Worm (Caenorhabditis elegans) whole organism, L4 larva: ENCODE measurements around the gene fbxa-184.

ENCODE experiments used
- Y48G9A.11 ChIP-seq: fragments of 200-800 bp; sonication (Bioruptor generic); IDR thresholded peaks from 2 replicates; pipeline ENCODE4 v1.3.6; 2022; ENCODE audit warnings: missing genetic modification reagents, missing genetic modification characterization, missing compliant biosample characterization
- Y75B8A.6 ChIP-seq: fragments of 200-800 bp; sonication (Bioruptor generic); IDR thresholded peaks from 2 replicates; pipeline ENCODE4 v1.3.6; 2022; ENCODE audit warnings: missing genetic modification reagents, missing genetic modification characterization, missing compliant biosample characterization
- ZK546.5 ChIP-seq, 2 experiments: sonication (generic microtip); optimal IDR thresholded peaks; 2 replicates each; lab custom pipeline; 2017; ENCODE audit warnings: missing biosample characterization in 2 of 2, missing genetic modification characterization in 2 of 2
- daf-19 ChIP-seq: fragments of 200-800 bp; sonication (Bioruptor generic); conservative IDR thresholded peaks from 2 replicates; pipeline ENCODE4 v1.3.6; 2022; ENCODE audit warnings: missing genetic modification characterization, missing compliant biosample characterization
- hmg-1.1 ChIP-seq: fragments of 200-800 bp; sonication (Bioruptor generic); IDR thresholded peaks from 2 replicates; pipeline ENCODE4 v1.3.6; 2022; ENCODE audit warnings: missing genetic modification reagents, missing genetic modification characterization, missing compliant biosample characterization
- lir-3 ChIP-seq: sonication (generic microtip); optimal IDR thresholded peaks from 2 replicates; lab custom pipeline; 2016; ENCODE audit warnings: mild to moderate bottlenecking, missing genetic modification characterization, missing compliant biosample characterization
- pqm-1 ChIP-seq: sonication (generic microtip); optimal IDR thresholded peaks from 2 replicates; lab custom pipeline; 2017; ENCODE audit warnings: missing biosample characterization, missing genetic modification characterization
- ztf-11 ChIP-seq: fragments of 150-350 bp; optimal IDR thresholded peaks from 2 replicates; lab custom pipeline; 2014; ENCODE audit warnings: missing biosample characterization, missing genetic modification characterization

DNA sequence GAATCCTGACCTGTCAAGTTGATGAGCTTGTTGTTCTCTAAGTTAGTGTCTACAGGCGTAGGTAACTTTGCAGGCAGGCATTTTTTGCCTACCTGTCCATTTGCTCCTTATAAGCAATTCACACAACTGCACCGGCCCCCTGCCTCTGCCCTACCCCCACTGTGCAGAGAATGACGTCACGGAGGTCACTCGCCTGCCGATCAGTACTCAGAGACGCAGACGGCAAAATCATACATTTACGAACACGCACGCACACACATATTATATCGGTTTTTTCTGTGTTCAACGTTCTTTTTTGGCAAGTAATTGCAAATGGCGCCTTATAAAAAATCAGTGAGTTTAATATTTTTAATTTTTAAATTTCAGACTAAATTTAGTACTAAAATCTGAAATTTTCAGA, 46.5 kb upstream of the fbxa-184 start, which contains the start of gene duxl-1:
- no peak for TF ChIP-seq daf-19 (GFP tag; lab: Robert Waterston, UW)
- no peak for TF ChIP-seq lir-3 (tag; lab: Kevin White, UChicago)
- TF ChIP-seq Y48G9A.11 (GFP tag; lab: Robert Waterston, UW): no peak
- TF ChIP-seq hmg-1.1 (GFP tag; lab: Robert Waterston, UW): peak; percentile 33; the same call in 1 of the 2 replicates
- peak; percentile 16 for TF ChIP-seq pqm-1 (tag; lab: Kevin White, UChicago)
- TF ChIP-seq Y75B8A.6 (GFP tag; lab: Robert Waterston, UW): no peak
- no peak for TF ChIP-seq ZK546.5 (tag; optimal IDR thresholded peaks at IDR 0.05; lab: Kevin White, UChicago)
- TF ChIP-seq ztf-11 (tag; lab: Kevin White, UChicago): no peak
